Worm (Caenorhabditis elegans) whole organism, mixed stage, embryonic: ENCODE data around the gene atf-2.

Experiments
- M03D4.4 ChIP-seq: sonication (generic microtip); optimal IDR thresholded peaks from 2 replicates; lab custom pipeline; 2017; ENCODE audit warnings: mild to moderate bottlenecking, missing genetic modification characterization, missing compliant biosample characterization
- bed-3 ChIP-seq: fragments of 200-800 bp; sonication (Bioruptor generic); optimal IDR thresholded peaks from 3 replicates; lab custom pipeline; 2018; ENCODE audit warnings: mild to moderate bottlenecking, missing genetic modification characterization, moderate library complexity, missing compliant biosample characterization
- blmp-1 ChIP-seq: fragments of 150-350 bp; optimal IDR thresholded peaks from 2 replicates; lab custom pipeline; 2014; ENCODE audit warnings: missing biosample characterization, missing genetic modification characterization
- ceh-39 ChIP-seq: fragments of 150-350 bp; optimal IDR thresholded peaks from 2 replicates; lab custom pipeline; 2014; ENCODE audit warnings: missing biosample characterization, missing genetic modification characterization
- ceh-43 ChIP-seq: fragments of 200-800 bp; sonication (Bioruptor generic); optimal IDR thresholded peaks from 2 replicates; lab custom pipeline; 2018; ENCODE audit warnings: mild to moderate bottlenecking, missing genetic modification characterization, moderate library complexity, missing compliant biosample characterization
- ceh-83 ChIP-seq: fragments of 200-800 bp; sonication (Bioruptor generic); optimal IDR thresholded peaks from 2 replicates; lab custom pipeline; 2018; ENCODE audit warnings: mild to moderate bottlenecking, missing genetic modification characterization, missing compliant biosample characterization
- ces-1 ChIP-seq: fragments of 150-350 bp; optimal IDR thresholded peaks from 2 replicates; lab custom pipeline; 2014; ENCODE audit warnings: missing biosample characterization, missing genetic modification reagents, missing genetic modification characterization
- cnd-1 ChIP-seq: fragments of 200-800 bp; sonication (Bioruptor generic); optimal IDR thresholded peaks from 2 replicates; lab custom pipeline; 2018; ENCODE audit warnings: mild to moderate bottlenecking, missing genetic modification characterization, missing compliant biosample characterization
- drap-1 ChIP-seq: fragments of 200-800 bp; sonication (Bioruptor generic); optimal IDR thresholded peaks from 3 replicates; lab custom pipeline; 2018; ENCODE audit warnings: mild to moderate bottlenecking, missing genetic modification characterization, missing compliant biosample characterization
- elt-1 ChIP-seq: sonication (generic microtip); optimal IDR thresholded peaks from 2 replicates; lab custom pipeline; 2017; ENCODE audit warnings: missing genetic modification characterization, mild to moderate bottlenecking, missing compliant biosample characterization, antibody characterized with exemption, moderate library complexity, borderline replicate concordance; ENCODE audit not compliant: insufficient read depth
- elt-3 ChIP-seq: fragments of 150-350 bp; optimal IDR thresholded peaks from 2 replicates; lab custom pipeline; 2014; ENCODE audit warnings: missing biosample characterization, missing genetic modification characterization
- flh-1 ChIP-seq: fragments of 200-800 bp; sonication (Bioruptor generic); optimal IDR thresholded peaks from 2 replicates; lab custom pipeline; 2018; ENCODE audit warnings: mild to moderate bottlenecking, missing genetic modification characterization, moderate library complexity, missing compliant biosample characterization
- ham-2 ChIP-seq: fragments of 200-800 bp; sonication (Bioruptor generic); optimal IDR thresholded peaks from 2 replicates; lab custom pipeline; 2018; ENCODE audit warnings: mild to moderate bottlenecking, missing genetic modification characterization, missing compliant biosample characterization
- hlh-1 ChIP-seq: fragments of 150-350 bp; optimal IDR thresholded peaks from 2 replicates; lab custom pipeline; 2014; ENCODE audit warnings: missing biosample characterization, missing genetic modification reagents, missing genetic modification characterization
- lin-13 ChIP-seq: fragments of 150-350 bp; optimal IDR thresholded peaks from 2 replicates; lab custom pipeline; 2014; ENCODE audit warnings: missing biosample characterization, missing genetic modification characterization
- lin-32 ChIP-seq: fragments of 200-800 bp; sonication (Bioruptor generic); optimal IDR thresholded peaks from 2 replicates; lab custom pipeline; 2018; ENCODE audit warnings: mild to moderate bottlenecking, missing genetic modification characterization, missing compliant biosample characterization
- lsy-2 ChIP-seq: fragments of 150-350 bp; optimal IDR thresholded peaks from 2 replicates; lab custom pipeline; 2014; ENCODE audit warnings: missing biosample characterization, missing genetic modification characterization
- mab-5 ChIP-seq: fragments of 150-350 bp; optimal IDR thresholded peaks from 2 replicates; lab custom pipeline; 2014; ENCODE audit warnings: missing biosample characterization, missing genetic modification characterization
- mep-1 ChIP-seq: fragments of 150-350 bp; optimal IDR thresholded peaks from 2 replicates; lab custom pipeline; 2017; ENCODE audit warnings: missing biosample characterization, missing genetic modification reagents, missing genetic modification characterization, inconsistent platforms
- mls-2 ChIP-seq: sonication (generic microtip); optimal IDR thresholded peaks from 2 replicates; lab custom pipeline; 2016; ENCODE audit warnings: mild to moderate bottlenecking, missing genetic modification characterization, moderate library complexity, missing compliant biosample characterization
- nhr-12 ChIP-seq: fragments of 150-350 bp; optimal IDR thresholded peaks from 2 replicates; lab custom pipeline; 2014; ENCODE audit warnings: missing biosample characterization, missing genetic modification characterization
- nhr-2 ChIP-seq: fragments of 150-350 bp; optimal IDR thresholded peaks from 2 replicates; lab custom pipeline; 2014; ENCODE audit warnings: missing biosample characterization, missing genetic modification characterization
- nhr-237 ChIP-seq: fragments of 150-350 bp; optimal IDR thresholded peaks from 2 replicates; lab custom pipeline; 2014; ENCODE audit warnings: missing biosample characterization, missing genetic modification characterization
- nhr-28 ChIP-seq: fragments of 150-350 bp; optimal IDR thresholded peaks from 2 replicates; lab custom pipeline; 2014; ENCODE audit warnings: missing biosample characterization, missing genetic modification characterization
- nhr-76 ChIP-seq: sonication (generic microtip); optimal IDR thresholded peaks from 2 replicates; lab custom pipeline; 2017; ENCODE audit warnings: missing biosample characterization, missing genetic modification characterization
- pha-4 ChIP-seq: fragments of 150-350 bp; optimal IDR thresholded peaks from 2 replicates; lab custom pipeline; 2018; ENCODE audit warnings: missing biosample characterization, missing genetic modification reagents, missing genetic modification characterization
- sem-2 ChIP-seq: fragments of 200-800 bp; sonication (Bioruptor generic); optimal IDR thresholded peaks from 2 replicates; lab custom pipeline; 2018; ENCODE audit warnings: mild to moderate bottlenecking, missing genetic modification characterization, missing compliant biosample characterization
- snpc-4 ChIP-seq: fragments of 150-350 bp; optimal IDR thresholded peaks from 2 replicates; lab custom pipeline; 2014; ENCODE audit warnings: missing biosample characterization, missing genetic modification characterization
- sptf-1 ChIP-seq: sonication (generic microtip); optimal IDR thresholded peaks from 2 replicates; lab custom pipeline; 2017; ENCODE audit warnings: mild to moderate bottlenecking, missing genetic modification characterization, moderate library complexity, missing compliant biosample characterization
- tbx-8 ChIP-seq: fragments of 200-800 bp; sonication (Bioruptor generic); optimal IDR thresholded peaks from 2 replicates; lab custom pipeline; 2018; ENCODE audit warnings: mild to moderate bottlenecking, missing genetic modification characterization, moderate library complexity, missing compliant biosample characterization
- unc-120 ChIP-seq: sonication (generic microtip); optimal IDR thresholded peaks from 2 replicates; lab custom pipeline; 2017; ENCODE audit warnings: missing genetic modification characterization, missing compliant biosample characterization; ENCODE audit not compliant: poor library complexity, severe bottlenecking
- unc-39 ChIP-seq: fragments of 150-350 bp; optimal IDR thresholded peaks from 2 replicates; lab custom pipeline; 2014; ENCODE audit warnings: missing biosample characterization, missing genetic modification characterization
- unc-62 ChIP-seq: fragments of 150-350 bp; optimal IDR thresholded peaks from 2 replicates; lab custom pipeline; 2014; ENCODE audit warnings: missing biosample characterization, missing genetic modification reagents, missing genetic modification characterization
- zip-8 ChIP-seq: fragments of 150-350 bp; optimal IDR thresholded peaks from 2 replicates; lab custom pipeline; 2014; ENCODE audit warnings: missing biosample characterization, missing genetic modification characterization
- ztf-11 ChIP-seq: fragments of 150-350 bp; optimal IDR thresholded peaks from 2 replicates; lab custom pipeline; 2014; ENCODE audit warnings: missing biosample characterization, missing genetic modification characterization

atf-2 gene

ce11 chrII:8784235-8784928 is 32.6 kb downstream of the atf-2 start:
- TF ChIP-seq mep-1 (tag; lab: Kevin White, UChicago) (no peak), unc-120 (tag; lab: Kevin White, UChicago) (peak; percentile 60), unc-62 (GFP tag; lab: Kevin White, UChicago) (peak; percentile 2), ces-1 (GFP tag; lab: Kevin White, UChicago) (peak; percentile 9)

DNA sequence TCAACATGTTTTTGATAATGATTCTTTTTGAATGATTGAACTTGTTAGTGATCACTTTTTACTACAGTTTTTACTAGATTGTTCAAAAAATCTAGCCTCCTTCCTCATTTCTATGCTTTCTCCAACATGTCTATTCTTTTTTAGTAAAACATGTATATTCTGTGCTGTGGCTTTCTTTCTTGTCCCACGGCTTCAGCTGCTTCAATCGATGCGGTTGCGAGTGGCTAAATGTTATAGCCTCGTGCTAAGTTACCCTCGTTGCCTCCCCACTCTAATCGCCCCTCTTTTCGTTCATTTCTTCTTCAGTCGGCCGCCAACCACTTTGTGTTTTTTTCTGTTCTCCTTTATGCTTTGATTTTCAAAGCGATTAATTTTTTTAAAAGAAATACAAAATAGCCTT is 34.1 kb downstream of the atf-2 start:
- TF ChIP-seq ces-1 (GFP tag; lab: Kevin White, UChicago) (peak; percentile 54), mab-5 (tag; lab: Kevin White, UChicago) (no peak), ceh-83 (GFP tag; lab: Kevin White, UChicago) (peak; percentile 3), ham-2 (GFP tag; lab: Kevin White, UChicago) (peak; percentile 34), mep-1 (tag; lab: Kevin White, UChicago) (no peak), elt-1 (no peak), mls-2 (tag; lab: Kevin White, UChicago) (peak; percentile 27)
- TF ChIP-seq, all 35 proteins: peak for 4

ce11 chrII:8787376-8787775 is 35.6 kb downstream of the atf-2 start:
- TF ChIP-seq snpc-4 (tag; lab: Kevin White, UChicago) (no peak), cnd-1 (tag; lab: Kevin White, UChicago) (peak; percentile 0), M03D4.4 (tag; lab: Kevin White, UChicago) (no peak), ceh-83 (GFP tag; lab: Kevin White, UChicago) (no peak), elt-1 (no peak), ceh-39 (tag; lab: Kevin White, UChicago) (peak; percentile 100), nhr-237 (tag; lab: Kevin White, UChicago) (peak; percentile 87), mab-5 (tag; lab: Kevin White, UChicago) (peak; percentile 70), unc-120 (tag; lab: Kevin White, UChicago) (peak; percentile 10), ceh-43 (GFP tag; lab: Kevin White, UChicago) (no peak), elt-3 (tag; lab: Kevin White, UChicago) (peak; percentile 21), hlh-1 (tag; lab: Kevin White, UChicago) (peak; percentile 67), lin-13 (tag; lab: Kevin White, UChicago) (peak; percentile 67), ces-1 (GFP tag; lab: Kevin White, UChicago) (peak; percentile 82), nhr-12 (tag; lab: Kevin White, UChicago) (no peak), sptf-1 (tag; lab: Kevin White, UChicago) (peak; percentile 18), lsy-2 (tag; lab: Kevin White, UChicago) (peak; percentile 77), blmp-1 (tag; lab: Kevin White, UChicago) (no peak), unc-62 (GFP tag; lab: Kevin White, UChicago) (peak; percentile 93), drap-1 (GFP tag; lab: Kevin White, UChicago) (peak; percentile 24), unc-39 (no peak), nhr-76 (tag; lab: Kevin White, UChicago) (no peak), nhr-2 (tag; lab: Kevin White, UChicago) (peak; percentile 55), nhr-28 (no peak), mep-1 (tag; lab: Kevin White, UChicago) (peak; percentile 89), bed-3 (GFP tag; lab: Kevin White, UChicago) (no peak), sem-2 (GFP tag; lab: Kevin White, UChicago) (no peak), mls-2 (tag; lab: Kevin White, UChicago) (no peak), tbx-8 (no peak), flh-1 (no peak), pha-4 (tag; lab: Kevin White, UChicago) (peak; percentile 97), zip-8 (tag; lab: Kevin White, UChicago) (peak; percentile 55), ztf-11 (tag; lab: Kevin White, UChicago) (peak; percentile 58), lin-32 (GFP tag; lab: Kevin White, UChicago) (no peak), ham-2 (GFP tag; lab: Kevin White, UChicago) (peak; percentile 44)
- TF ChIP-seq, all 35 proteins: peak for 19
